Fruit fly (Drosophila melanogaster) whole organism, embryonic: ENCODE data around the gene Drp1.

Experiments
- B-H1 ChIP-seq: fragments of 200-800 bp; sonication (Bioruptor generic); IDR thresholded peaks from 3 replicates; pipeline ENCODE4 v1.3.6; 2022; ENCODE audit warnings: missing biosample characterization, missing genetic modification characterization
- Bgb ChIP-seq: fragments of 200-800 bp; sonication (Bioruptor generic); IDR thresholded peaks from 2 replicates; pipeline ENCODE4 v1.3.6; 2022; ENCODE audit warnings: missing biosample characterization, missing genetic modification characterization; ENCODE audit not compliant: partially characterized antibody
- CG10431 ChIP-seq: fragments of 200-800 bp; sonication (Bioruptor generic); optimal IDR thresholded peaks from 3 replicates; lab custom pipeline; 2018; ENCODE audit warnings: missing biosample characterization, mild to moderate bottlenecking, missing genetic modification characterization
- CG10565 ChIP-seq: fragments of 200-800 bp; sonication (Bioruptor generic); optimal IDR thresholded peaks from 3 replicates; lab custom pipeline; 2016; ENCODE audit warnings: missing biosample characterization, mild to moderate bottlenecking, missing genetic modification characterization
- CG10654 ChIP-seq: fragments of 200-800 bp; sonication (Bioruptor generic); optimal IDR thresholded peaks from 2 replicates; lab custom pipeline; 2016; ENCODE audit warnings: missing biosample characterization, missing genetic modification characterization
- CG11085 ChIP-seq: fragments of 200-800 bp; sonication (Bioruptor generic); IDR thresholded peaks from 2 replicates; pipeline ENCODE4 v1.3.6; 2022; ENCODE audit warnings: missing biosample characterization, missing genetic modification characterization
- CG11560 ChIP-seq: fragments of 200-800 bp; sonication (Bioruptor generic); IDR thresholded peaks from 3 replicates; pipeline ENCODE4 v1.3.6; 2022; ENCODE audit warnings: missing biosample characterization, missing genetic modification characterization
- CG12744 ChIP-seq: fragments of 200-800 bp; sonication (Bioruptor generic); optimal IDR thresholded peaks from 2 replicates; lab custom pipeline; 2016; ENCODE audit warnings: missing biosample characterization, missing genetic modification characterization
- CG13424 ChIP-seq: fragments of 200-800 bp; sonication (Bioruptor generic); optimal IDR thresholded peaks from 2 replicates; lab custom pipeline; 2019; ENCODE audit warnings: missing biosample characterization, mild to moderate bottlenecking, missing genetic modification characterization, moderate library complexity
- CG13894 ChIP-seq: fragments of 200-800 bp; sonication (Bioruptor generic); optimal IDR thresholded peaks from 3 replicates; lab custom pipeline; 2018; ENCODE audit warnings: missing biosample characterization, mild to moderate bottlenecking, missing genetic modification characterization, moderate library complexity
- CG14441 ChIP-seq: fragments of 200-800 bp; sonication (Bioruptor generic); IDR thresholded peaks from 2 replicates; pipeline ENCODE4 v1.3.6; 2022; ENCODE audit warnings: missing biosample characterization, missing genetic modification characterization
- CG15479 ChIP-seq: fragments of 200-800 bp; sonication (Bioruptor generic); optimal IDR thresholded peaks from 3 replicates; lab custom pipeline; 2019; ENCODE audit warnings: missing biosample characterization, mild to moderate bottlenecking, missing genetic modification characterization, moderate library complexity
- CG1647 ChIP-seq: fragments of 200-800 bp; sonication (Bioruptor generic); optimal IDR thresholded peaks from 3 replicates; lab custom pipeline; 2016; ENCODE audit warnings: missing biosample characterization, missing genetic modification characterization
- CG17802 ChIP-seq: fragments of 200-800 bp; sonication (Bioruptor generic); optimal IDR thresholded peaks from 2 replicates; lab custom pipeline; 2018; ENCODE audit warnings: missing biosample characterization, mild to moderate bottlenecking, missing genetic modification characterization, moderate library complexity
- CG2120 ChIP-seq: fragments of 200-800 bp; sonication (Bioruptor generic); optimal IDR thresholded peaks from 3 replicates; lab custom pipeline; 2016; ENCODE audit warnings: missing biosample characterization, missing genetic modification characterization
- CG2678 ChIP-seq: fragments of 200-800 bp; sonication (Bioruptor generic); optimal IDR thresholded peaks from 3 replicates; lab custom pipeline; 2019; ENCODE audit warnings: missing biosample characterization, mild to moderate bottlenecking, missing genetic modification characterization, moderate library complexity
- CG30403 ChIP-seq: fragments of 200-800 bp; sonication (Bioruptor generic); optimal IDR thresholded peaks from 3 replicates; lab custom pipeline; 2016; ENCODE audit warnings: missing biosample characterization, missing genetic modification characterization
- CG31441 ChIP-seq: fragments of 200-800 bp; sonication (Bioruptor generic); IDR thresholded peaks from 2 replicates; pipeline ENCODE4 v1.3.6; 2022; ENCODE audit warnings: missing biosample characterization, missing genetic modification characterization
- CG34422 ChIP-seq: fragments of 200-800 bp; sonication (Bioruptor generic); IDR thresholded peaks from 3 replicates; pipeline ENCODE4 v1.3.6; 2022; ENCODE audit warnings: missing biosample characterization, missing genetic modification characterization
- CG7556 ChIP-seq: fragments of 200-800 bp; sonication (Bioruptor generic); optimal IDR thresholded peaks from 2 replicates; lab custom pipeline; 2017; ENCODE audit warnings: missing biosample characterization, mild to moderate bottlenecking, missing genetic modification characterization
- CG7963 ChIP-seq: fragments of 200-800 bp; sonication (Bioruptor generic); IDR thresholded peaks from 3 replicates; pipeline ENCODE4 v1.3.6; 2022; ENCODE audit warnings: missing biosample characterization, missing genetic modification characterization; ENCODE audit not compliant: partially characterized antibody
- CG8388 ChIP-seq: fragments of 200-800 bp; sonication (Bioruptor generic); optimal IDR thresholded peaks from 2 replicates; lab custom pipeline; 2019; ENCODE audit warnings: missing biosample characterization, mild to moderate bottlenecking, missing genetic modification characterization, moderate library complexity
- CG8765 ChIP-seq: fragments of 200-800 bp; sonication (Bioruptor generic); IDR thresholded peaks from 2 replicates; pipeline ENCODE4 v1.3.6; 2022; ENCODE audit warnings: missing biosample characterization, missing genetic modification characterization
- CG9932 ChIP-seq: fragments of 200-800 bp; sonication (Bioruptor generic); IDR thresholded peaks from 2 replicates; pipeline ENCODE4 v1.3.6; 2022; ENCODE audit warnings: missing biosample characterization, missing genetic modification characterization
- Chrac-16 ChIP-seq: fragments of 200-800 bp; sonication (Bioruptor generic); optimal IDR thresholded peaks from 3 replicates; lab custom pipeline; 2016; ENCODE audit warnings: missing biosample characterization, missing genetic modification characterization
- CoRest ChIP-seq: fragments of 200-800 bp; sonication (Bioruptor generic); optimal IDR thresholded peaks from 3 replicates; lab custom pipeline; 2018; ENCODE audit warnings: missing biosample characterization, mild to moderate bottlenecking, missing genetic modification characterization, moderate library complexity
- E2f1 ChIP-seq: fragments of 200-800 bp; sonication (Bioruptor generic); IDR thresholded peaks from 2 replicates; pipeline ENCODE4 v1.3.6; 2022; ENCODE audit warnings: missing biosample characterization, missing genetic modification characterization
- Ets97D ChIP-seq: fragments of 200-800 bp; sonication (Bioruptor generic); optimal IDR thresholded peaks from 3 replicates; lab custom pipeline; 2016; ENCODE audit warnings: missing biosample characterization, missing genetic modification characterization
- Hr78 ChIP-seq, 2 experiments: fragments of 200-800 bp in 1 of 2; fragments of >200 bp in 1 of 2; sonication (Bioruptor generic) in 1 of 2; optimal IDR thresholded peaks; 2 replicates each; lab custom pipeline; 2017 to 2019; ENCODE audit warnings: missing biosample characterization in 2 of 2, missing genetic modification characterization in 2 of 2, mild to moderate bottlenecking in 1 of 2, moderate library complexity in 1 of 2
- Kr ChIP-seq: fragments of 200-800 bp; sonication (Bioruptor generic); optimal IDR thresholded peaks from 2 replicates; lab custom pipeline; 2017; ENCODE audit warnings: missing biosample characterization, mild to moderate bottlenecking, missing genetic modification characterization
- Max ChIP-seq: fragments of 200-800 bp; sonication (Bioruptor generic); optimal IDR thresholded peaks from 2 replicates; lab custom pipeline; 2016; ENCODE audit warnings: missing biosample characterization, mild to moderate bottlenecking, missing genetic modification characterization
- Meics ChIP-seq: fragments of 200-800 bp; sonication (Bioruptor generic); optimal IDR thresholded peaks from 2 replicates; lab custom pipeline; 2017; ENCODE audit warnings: missing biosample characterization, mild to moderate bottlenecking, missing genetic modification characterization
- Ptx1 ChIP-seq: fragments of 200-800 bp; sonication (Bioruptor generic); IDR thresholded peaks from 2 replicates; pipeline ENCODE4 v1.3.6; 2022; ENCODE audit warnings: missing biosample characterization, missing genetic modification characterization
- Rx ChIP-seq: fragments of 200-800 bp; sonication (Bioruptor generic); IDR thresholded peaks from 2 replicates; pipeline ENCODE4 v1.3.6; 2022; ENCODE audit warnings: missing biosample characterization, missing genetic modification characterization
- Xbp1 ChIP-seq: fragments of 200-800 bp; sonication (Bioruptor generic); optimal IDR thresholded peaks from 3 replicates; lab custom pipeline; 2016; ENCODE audit warnings: missing biosample characterization, mild to moderate bottlenecking, missing genetic modification characterization
- hkb ChIP-seq, 2 experiments: fragments of 200-800 bp in 1 of 2; fragments of >200 bp in 1 of 2; sonication (Bioruptor generic) in 1 of 2; IDR thresholded peaks in 1 of 2; optimal IDR thresholded peaks in 1 of 2; 2 replicates each; pipeline versions ENCODE4 v1.3.6 to Lab custom; 2017 to 2022; ENCODE audit warnings: missing biosample characterization in 1 of 2, missing genetic modification characterization in 1 of 2
- insv ChIP-seq, 2 experiments: fragments of 200-800 bp; sonication (Bioruptor generic); optimal IDR thresholded peaks; 3 replicates each; lab custom pipeline; 2016 to 2018; ENCODE audit warnings: missing biosample characterization in 2 of 2, missing genetic modification characterization in 2 of 2
- kay ChIP-seq: fragments of 200-800 bp; sonication (Bioruptor generic); optimal IDR thresholded peaks from 2 replicates; lab custom pipeline; 2016; ENCODE audit warnings: missing biosample characterization, missing genetic modification characterization
- knrl ChIP-seq: fragments of 200-800 bp; sonication (Bioruptor generic); IDR thresholded peaks from 3 replicates; pipeline ENCODE4 v1.3.6; 2022; ENCODE audit warnings: missing biosample characterization, missing genetic modification characterization; ENCODE audit not compliant: partially characterized antibody
- lab ChIP-seq: fragments of 200-800 bp; sonication (Bioruptor generic); optimal IDR thresholded peaks from 3 replicates; lab custom pipeline; 2017; ENCODE audit warnings: missing biosample characterization, missing genetic modification characterization, mild to moderate bottlenecking, moderate library complexity, missing genetic modification reagents
- nerfin-2 ChIP-seq: fragments of 200-800 bp; sonication (Bioruptor generic); IDR thresholded peaks from 2 replicates; pipeline ENCODE4 v1.3.6; 2022; ENCODE audit warnings: missing biosample characterization, missing genetic modification characterization; ENCODE audit not compliant: partially characterized antibody
- sc ChIP-seq, 3 experiments: fragments of >200 bp in 2 of 3; fragments of 200-800 bp in 1 of 3; sonication (Bioruptor generic) in 1 of 3; optimal IDR thresholded peaks; 2 replicates in 2 of 3; 3 replicates in 1 of 3; lab custom pipeline; 2017; ENCODE audit warnings: mild to moderate bottlenecking in 1 of 3, missing biosample characterization in 1 of 3, missing genetic modification characterization in 1 of 3, missing genetic modification reagents in 1 of 3
- sens ChIP-seq: fragments of 200-800 bp; sonication (Bioruptor generic); peaks from one replicate; lab custom pipeline; 2016; ENCODE audit warnings: missing biosample characterization, missing genetic modification characterization
- slbo ChIP-seq: fragments of 200-800 bp; sonication (Bioruptor generic); IDR thresholded peaks from 2 replicates; pipeline ENCODE4 v1.3.6; 2022; ENCODE audit warnings: missing biosample characterization, missing genetic modification characterization
- tgo ChIP-seq: fragments of 200-800 bp; sonication (Bioruptor generic); IDR thresholded peaks from 3 replicates; pipeline ENCODE4 v1.3.6; 2022; ENCODE audit warnings: missing biosample characterization, missing genetic modification characterization
- tll ChIP-seq, 2 experiments: fragments of 200-800 bp in 1 of 2; fragments of >200 bp in 1 of 2; sonication (Bioruptor generic) in 1 of 2; optimal IDR thresholded peaks; 2 replicates each; lab custom pipeline; 2017 to 2019; ENCODE audit warnings: missing biosample characterization in 2 of 2, missing genetic modification characterization in 2 of 2, mild to moderate bottlenecking in 1 of 2, moderate library complexity in 1 of 2
- unpg ChIP-seq: fragments of 200-800 bp; sonication (Bioruptor generic); optimal IDR thresholded peaks from 3 replicates; lab custom pipeline; 2018; ENCODE audit warnings: missing biosample characterization, mild to moderate bottlenecking, missing genetic modification characterization, moderate library complexity
- vnd ChIP-seq: fragments of 200-800 bp; sonication (Bioruptor generic); IDR thresholded peaks from 3 replicates; pipeline ENCODE4 v1.3.6; 2022; ENCODE audit warnings: missing biosample characterization, missing genetic modification characterization; ENCODE audit not compliant: partially characterized antibody
- zen2 ChIP-seq: fragments of 200-800 bp; sonication (Bioruptor generic); IDR thresholded peaks from 3 replicates; pipeline ENCODE4 v1.3.6; 2022; ENCODE audit warnings: missing biosample characterization, missing genetic modification characterization; ENCODE audit not compliant: partially characterized antibody

Drp1 gene

DNA sequence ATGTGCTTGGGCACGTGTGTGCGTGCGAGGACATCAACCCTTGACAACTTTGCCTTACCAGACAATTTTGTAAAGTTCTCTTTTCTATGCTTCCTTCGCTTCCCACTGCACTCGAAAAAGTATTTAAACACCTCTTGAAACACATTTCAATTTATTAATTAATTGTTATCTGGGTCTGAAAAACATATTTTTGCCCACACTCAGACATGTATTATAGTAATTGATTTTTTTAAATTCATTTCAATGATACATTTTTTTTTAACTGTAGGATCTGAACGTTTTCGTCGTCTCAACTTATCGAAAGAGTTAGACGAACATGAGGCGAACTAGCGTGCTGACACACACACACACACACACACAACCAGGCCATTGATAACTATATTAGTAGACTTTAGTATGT, 42.7 kb downstream of the Drp1 start (continued):
- TF ChIP-seq CG15479 (GFP tag; lab: Kevin White, UChicago) = no peak
- no peak for TF ChIP-seq B-H1 (GFP tag; lab: Robert Waterston, UW)
- no peak for TF ChIP-seq vnd (GFP tag; lab: Robert Waterston, UW)
- no peak for TF ChIP-seq Hr78 (GFP tag; optimal IDR thresholded peaks at IDR 0.05; lab: Kevin White, UChicago)
- no peak for TF ChIP-seq Xbp1 (GFP tag; lab: Kevin White, UChicago)
- no peak for TF ChIP-seq knrl (GFP tag; lab: Robert Waterston, UW)
- no peak for TF ChIP-seq CG12744
- TF ChIP-seq unpg = no peak
- 0 out of 3 replicates have a peak, but pooled peaks have one; percentile 15 for TF ChIP-seq CG34422
- TF ChIP-seq CG10565 = no peak
- no peak for TF ChIP-seq CG8765 (GFP tag; lab: Robert Waterston, UW)
- peak; percentile 26 for TF ChIP-seq CG13424 (tag; lab: Kevin White, UChicago)
- no peak for TF ChIP-seq CG8388 (GFP tag; lab: Kevin White, UChicago)
- TF ChIP-seq CG17802 (tag; lab: Kevin White, UChicago) = no peak
- peak; percentile 49 for TF ChIP-seq CG2120 (GFP tag; lab: Kevin White, UChicago)
- 0 out of 2 replicates have a peak, but pooled peaks have one; percentile 24 for TF ChIP-seq CG31441 (GFP tag; lab: Robert Waterston, UW)
- no peak for TF ChIP-seq Kr (GFP tag; lab: Kevin White, UChicago)
- TF ChIP-seq CoRest = no peak
- no peak for TF ChIP-seq CG7963 (GFP tag; lab: Robert Waterston, UW)
- no peak for TF ChIP-seq tll (GFP tag; optimal IDR thresholded peaks at IDR 0.05; lab: Kevin White, UChicago)
- TF ChIP-seq CG13894 = peak; percentile 12
- TF ChIP-seq CG2678 (tag; lab: Kevin White, UChicago) = peak; percentile 64
- TF ChIP-seq insv (GFP tag; optimal IDR thresholded peaks at IDR 0.05; lab: Kevin White, UChicago) = no peak
- no peak for TF ChIP-seq hkb (optimal IDR thresholded peaks at IDR 0.05; lab: Kevin White, UChicago)
- TF ChIP-seq hkb (GFP tag; IDR thresholded peaks at IDR 0.05; lab: Robert Waterston, UW) = 0 out of 2 replicates have a peak, but pooled peaks have one; percentile 24
- TF ChIP-seq CG30403 = no peak
- TF ChIP-seq kay (GFP tag; lab: Kevin White, UChicago) = no peak
- peak; percentile 10 for TF ChIP-seq lab (GFP tag; lab: Kevin White, UChicago)
- TF ChIP-seq nerfin-2 (GFP tag; lab: Robert Waterston, UW) = no peak
- 0 out of 2 replicates have a peak, but pooled peaks have one; percentile 20 for TF ChIP-seq Ptx1
- no peak for TF ChIP-seq CG1647
- TF ChIP-seq sc (optimal IDR thresholded peaks at IDR 0.05; lab: Kevin White, UChicago) = no peak
- no peak for TF ChIP-seq sc (GFP tag; optimal IDR thresholded peaks at IDR 0.05; lab: Kevin White, UChicago)
- TF ChIP-seq CG10654 (GFP tag; lab: Kevin White, UChicago) = no peak
- TF ChIP-seq Ets97D (GFP tag; lab: Kevin White, UChicago) = no peak
- TF ChIP-seq Bgb = no peak
- TF ChIP-seq Rx (GFP tag; lab: Robert Waterston, UW) = no peak
- TF ChIP-seq slbo (GFP tag; lab: Robert Waterston, UW) = 0 out of 2 replicates have a peak, but pooled peaks have one; percentile 6
- no peak for TF ChIP-seq CG11560 (tag; lab: Robert Waterston, UW)
- no peak for TF ChIP-seq tgo (GFP tag; lab: Robert Waterston, UW)
- peak; percentile 13 for TF ChIP-seq CG7556
- TF ChIP-seq sens (GFP tag; lab: Kevin White, UChicago) = peak; percentile 59
- TF ChIP-seq CG10431 (GFP tag; lab: Kevin White, UChicago) = no peak
- no peak for TF ChIP-seq CG14441
- no peak for TF ChIP-seq zen2 (GFP tag; lab: Robert Waterston, UW)
- TF ChIP-seq Meics (GFP tag; lab: Kevin White, UChicago) = peak; percentile 33
- TF ChIP-seq Max = no peak
- TF ChIP-seq CG9932 (GFP tag; lab: Robert Waterston, UW) = no peak
- TF ChIP-seq Chrac-16 (GFP tag; lab: Kevin White, UChicago) = no peak
- TF ChIP-seq E2f1 (GFP tag; lab: Robert Waterston, UW) = no peak
- TF ChIP-seq CG11085 (GFP tag; lab: Robert Waterston, UW) = no peak
